Worm (Caenorhabditis elegans) whole organism, late embryonic: ENCODE results near the gene ins-7.

Experiments
- F13H6.1 ChIP-seq: sonication (generic microtip); optimal IDR thresholded peaks from 2 replicates; lab custom pipeline; 2016; ENCODE audit warnings: missing genetic modification characterization, missing compliant biosample characterization
- K09A11.1 ChIP-seq: sonication (generic microtip); optimal IDR thresholded peaks from 2 replicates; lab custom pipeline; 2017; ENCODE audit warnings: antibody characterized with exemption, mild to moderate bottlenecking, missing genetic modification characterization, missing compliant biosample characterization; ENCODE audit not compliant: insufficient read depth
- Y22D7AL.16 ChIP-seq: sonication (generic microtip); optimal IDR thresholded peaks from 2 replicates; lab custom pipeline; 2016; ENCODE audit warnings: missing genetic modification characterization, missing compliant biosample characterization
- ceh-14 ChIP-seq: sonication (generic microtip); optimal IDR thresholded peaks from 2 replicates; lab custom pipeline; 2016; ENCODE audit warnings: missing genotype, missing genetic modification characterization, missing compliant biosample characterization
- ceh-18 ChIP-seq: sonication (generic microtip); optimal IDR thresholded peaks from 2 replicates; lab custom pipeline; 2016; ENCODE audit warnings: missing genetic modification characterization, missing compliant biosample characterization
- ceh-19 ChIP-seq: fragments of 200-800 bp; sonication (Bioruptor generic); optimal IDR thresholded peaks from 2 replicates; lab custom pipeline; 2018; ENCODE audit warnings: mild to moderate bottlenecking, missing genetic modification characterization, missing compliant biosample characterization
- ceh-2 ChIP-seq: sonication (generic microtip); optimal IDR thresholded peaks from 2 replicates; lab custom pipeline; 2016; ENCODE audit warnings: missing genotype, missing genetic modification characterization, missing compliant biosample characterization
- ceh-31 ChIP-seq: sonication (generic microtip); optimal IDR thresholded peaks from 2 replicates; lab custom pipeline; 2016; ENCODE audit warnings: missing genetic modification characterization, missing compliant biosample characterization
- ceh-34 ChIP-seq: sonication (generic microtip); optimal IDR thresholded peaks from 2 replicates; lab custom pipeline; 2016; ENCODE audit warnings: mild to moderate bottlenecking, missing genetic modification characterization, missing compliant biosample characterization
- ceh-48 ChIP-seq: sonication (generic microtip); optimal IDR thresholded peaks from 2 replicates; lab custom pipeline; 2016; ENCODE audit warnings: missing genetic modification characterization, inconsistent platforms, missing compliant biosample characterization
- ceh-6 ChIP-seq: fragments of 200-800 bp; sonication (Bioruptor generic); optimal IDR thresholded peaks from 2 replicates; lab custom pipeline; 2018; ENCODE audit warnings: mild to moderate bottlenecking, missing genetic modification characterization, missing compliant biosample characterization
- ceh-9 ChIP-seq: sonication (generic microtip); optimal IDR thresholded peaks from 2 replicates; lab custom pipeline; 2016; ENCODE audit warnings: mild to moderate bottlenecking, missing genetic modification characterization, inconsistent platforms, missing compliant biosample characterization
- dve-1 ChIP-seq: sonication (generic microtip); optimal IDR thresholded peaks from 2 replicates; lab custom pipeline; 2017; ENCODE audit warnings: antibody characterized with exemption, mild to moderate bottlenecking, missing genetic modification characterization, missing compliant biosample characterization
- elt-2 ChIP-seq: sonication (generic microtip); optimal IDR thresholded peaks from 2 replicates; lab custom pipeline; 2016; ENCODE audit warnings: missing genetic modification reagents, missing genetic modification characterization, missing compliant biosample characterization
- ets-4 ChIP-seq: sonication (generic microtip); optimal IDR thresholded peaks from 2 replicates; lab custom pipeline; 2016; ENCODE audit warnings: missing genetic modification characterization, missing compliant biosample characterization
- fkh-6 ChIP-seq: sonication (generic microtip); optimal IDR thresholded peaks from 2 replicates; lab custom pipeline; 2016; ENCODE audit warnings: missing genetic modification characterization, missing compliant biosample characterization
- hlh-8 ChIP-seq: sonication (generic microtip); optimal IDR thresholded peaks from 2 replicates; lab custom pipeline; 2016; ENCODE audit warnings: missing genotype, missing genetic modification characterization, missing compliant biosample characterization
- lin-11 ChIP-seq: fragments of 200-800 bp; sonication (Bioruptor generic); optimal IDR thresholded peaks from 2 replicates; lab custom pipeline; 2018; ENCODE audit warnings: mild to moderate bottlenecking, missing genetic modification characterization, missing compliant biosample characterization
- madf-2 ChIP-seq: sonication (generic microtip); optimal IDR thresholded peaks from 2 replicates; lab custom pipeline; 2017; ENCODE audit warnings: missing genetic modification characterization, missing compliant biosample characterization
- nfya-1 ChIP-seq: sonication (generic microtip); optimal IDR thresholded peaks from 2 replicates; lab custom pipeline; 2017; ENCODE audit warnings: missing genetic modification characterization, mild to moderate bottlenecking, missing compliant biosample characterization, antibody characterized with exemption, moderate library complexity
- npax-4 ChIP-seq: sonication (generic microtip); optimal IDR thresholded peaks from 2 replicates; lab custom pipeline; 2016; ENCODE audit warnings: missing genetic modification characterization, missing compliant biosample characterization
- odd-2 ChIP-seq: sonication (generic microtip); optimal IDR thresholded peaks from 2 replicates; lab custom pipeline; 2017; ENCODE audit warnings: antibody characterized with exemption, mild to moderate bottlenecking, missing genetic modification characterization, missing compliant biosample characterization
- pag-3 ChIP-seq: sonication (generic microtip); optimal IDR thresholded peaks from 2 replicates; lab custom pipeline; 2016; ENCODE audit warnings: missing compliant biosample characterization, missing genetic modification characterization, borderline replicate concordance
- pat-9 ChIP-seq: fragments of 200-800 bp; sonication (Bioruptor generic); optimal IDR thresholded peaks from 2 replicates; lab custom pipeline; 2018; ENCODE audit warnings: mild to moderate bottlenecking, missing genetic modification characterization, moderate library complexity, missing compliant biosample characterization
- pqm-1 ChIP-seq: sonication (generic microtip); optimal IDR thresholded peaks from 2 replicates; lab custom pipeline; 2016; ENCODE audit warnings: missing genetic modification characterization, missing compliant biosample characterization
- ref-2 ChIP-seq: sonication (generic microtip); optimal IDR thresholded peaks from 2 replicates; lab custom pipeline; 2016; ENCODE audit warnings: missing genetic modification characterization, missing compliant biosample characterization
- rnt-1 ChIP-seq: sonication (generic microtip); optimal IDR thresholded peaks from 2 replicates; lab custom pipeline; 2016; ENCODE audit warnings: missing genetic modification characterization, missing compliant biosample characterization
- sox-2 ChIP-seq: fragments of 200-800 bp; sonication (Bioruptor generic); IDR thresholded peaks from 2 replicates; pipeline ENCODE4 v1.3.6; 2022; ENCODE audit warnings: missing genetic modification reagents, missing genetic modification characterization, missing compliant biosample characterization
- sox-4 ChIP-seq: sonication (generic microtip); optimal IDR thresholded peaks from 2 replicates; lab custom pipeline; 2017; ENCODE audit warnings: mild to moderate bottlenecking, missing genetic modification characterization, inconsistent platforms, missing compliant biosample characterization
- syd-9 ChIP-seq: sonication (generic microtip); optimal IDR thresholded peaks from 2 replicates; lab custom pipeline; 2016; ENCODE audit warnings: mild to moderate bottlenecking, missing genetic modification characterization, moderate library complexity, missing compliant biosample characterization
- tbx-2 ChIP-seq: sonication (generic microtip); optimal IDR thresholded peaks from 2 replicates; lab custom pipeline; 2016; ENCODE audit warnings: missing genetic modification characterization, missing compliant biosample characterization
- unc-55 ChIP-seq: sonication (generic microtip); optimal IDR thresholded peaks from 2 replicates; lab custom pipeline; 2017; ENCODE audit warnings: missing biosample characterization, missing genetic modification reagents, missing genetic modification characterization

ins-7 gene

DNA sequence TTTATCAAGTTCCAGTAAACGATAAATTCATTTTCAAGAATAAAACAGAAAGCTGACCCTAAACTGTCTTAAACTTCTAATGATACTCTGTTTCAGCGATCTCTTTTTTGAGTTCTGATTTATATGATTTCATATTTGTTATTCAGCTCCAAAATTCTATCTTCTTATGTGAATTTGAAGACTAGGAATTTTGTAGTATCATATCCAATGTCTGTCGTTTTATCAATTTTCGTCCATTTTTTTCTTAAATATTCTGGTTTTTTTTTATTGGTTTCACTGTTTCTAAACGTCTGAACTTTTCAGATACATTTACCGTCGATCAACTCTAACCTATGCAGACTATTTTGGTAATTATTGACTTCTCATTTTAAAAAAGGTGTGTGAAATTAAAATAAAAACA is 42.3 kb upstream of the ins-7 start, which contains the start of the genes nhr-138 and C28D4.18:
nhr-138 (plus strand) TSS at position 304 of the 400 bp plus-strand sequence.
C28D4.18 (plus strand) TSS at position 333 of the 400 bp plus-strand sequence.
- no peak for TF ChIP-seq ceh-19 (GFP tag; lab: Kevin White, UChicago)
- no peak for TF ChIP-seq sox-4 (tag; lab: Kevin White, UChicago)
- TF ChIP-seq sox-2 (GFP tag; lab: Robert Waterston, UW): no peak
- no peak for TF ChIP-seq madf-2 (tag; lab: Kevin White, UChicago)
- no peak for TF ChIP-seq ceh-2 (tag; lab: Kevin White, UChicago)
- no peak for TF ChIP-seq lin-11
- no peak for TF ChIP-seq rnt-1 (tag; lab: Kevin White, UChicago)
- TF ChIP-seq npax-4 (tag; lab: Kevin White, UChicago): no peak
- TF ChIP-seq F13H6.1 (tag; lab: Kevin White, UChicago): no peak
- TF ChIP-seq ets-4 (tag; lab: Kevin White, UChicago): no peak

DNA sequence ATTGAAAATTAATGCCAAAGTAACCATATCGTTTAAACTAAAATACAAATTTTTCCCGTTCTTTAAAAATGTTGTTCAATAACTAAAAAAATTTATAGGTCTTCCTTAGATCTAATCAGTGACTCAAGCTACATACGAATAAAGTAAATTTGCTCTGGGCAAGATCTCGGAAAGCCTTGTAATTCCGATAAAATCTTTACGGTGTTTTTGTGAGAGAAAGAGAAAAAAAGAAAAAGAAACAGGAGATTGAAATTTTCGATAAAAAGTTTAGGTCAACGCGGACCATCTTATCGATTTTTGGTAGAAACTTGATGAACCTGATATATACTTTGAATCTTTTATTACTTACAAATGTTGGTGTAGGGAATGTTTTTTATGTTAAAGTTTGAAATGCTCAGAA is 40.5 kb upstream of the ins-7 start:
- TF ChIP-seq pqm-1 (tag; lab: Kevin White, UChicago) (no peak), pat-9 (tag; lab: Kevin White, UChicago) (no peak), Y22D7AL.16 (tag; lab: Kevin White, UChicago) (no peak)

DNA sequence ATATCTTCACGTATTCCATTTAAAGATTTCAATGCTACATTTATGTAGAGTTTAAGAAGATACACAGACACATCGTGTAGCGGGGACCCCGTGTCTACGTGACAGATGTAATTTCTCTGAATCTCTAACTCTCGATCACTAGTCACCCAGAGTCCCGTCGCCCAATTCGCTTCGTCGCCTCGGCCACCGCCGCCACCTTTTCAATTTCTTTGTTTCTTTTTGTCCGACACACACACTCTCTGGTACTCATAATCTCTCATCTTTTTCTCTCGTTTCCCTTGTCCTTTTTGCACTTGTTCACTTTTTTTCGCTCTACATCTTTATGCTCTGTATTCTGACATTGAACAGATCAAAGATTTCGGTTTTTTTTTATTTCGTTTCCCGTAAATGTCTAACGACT is 35.8 kb upstream of the ins-7 start:
- TF ChIP-seq F13H6.1 (tag; lab: Kevin White, UChicago) (peak; percentile 17), fkh-6 (tag; lab: Kevin White, UChicago) (no peak), pat-9 (tag; lab: Kevin White, UChicago) (peak; percentile 3), ceh-34 (peak; percentile 19), ceh-14 (tag; lab: Kevin White, UChicago) (peak; percentile 12), nfya-1 (tag; lab: Kevin White, UChicago) (peak; percentile 77), ceh-9 (tag; lab: Kevin White, UChicago) (no peak), syd-9 (tag; lab: Kevin White, UChicago) (peak; percentile 22), ceh-31 (tag; lab: Kevin White, UChicago) (peak; percentile 69), rnt-1 (tag; lab: Kevin White, UChicago) (peak; percentile 66), odd-2 (tag; lab: Kevin White, UChicago) (no peak), ceh-18 (tag; lab: Kevin White, UChicago) (peak; percentile 87), tbx-2 (tag; lab: Kevin White, UChicago) (peak; percentile 73), ceh-48 (tag; lab: Kevin White, UChicago) (no peak), unc-55 (GFP tag; lab: Kevin White, UChicago) (peak; percentile 64), hlh-8 (tag; lab: Kevin White, UChicago) (peak; percentile 49), ref-2 (no peak), dve-1 (tag; lab: Kevin White, UChicago) (peak; percentile 69)

DNA sequence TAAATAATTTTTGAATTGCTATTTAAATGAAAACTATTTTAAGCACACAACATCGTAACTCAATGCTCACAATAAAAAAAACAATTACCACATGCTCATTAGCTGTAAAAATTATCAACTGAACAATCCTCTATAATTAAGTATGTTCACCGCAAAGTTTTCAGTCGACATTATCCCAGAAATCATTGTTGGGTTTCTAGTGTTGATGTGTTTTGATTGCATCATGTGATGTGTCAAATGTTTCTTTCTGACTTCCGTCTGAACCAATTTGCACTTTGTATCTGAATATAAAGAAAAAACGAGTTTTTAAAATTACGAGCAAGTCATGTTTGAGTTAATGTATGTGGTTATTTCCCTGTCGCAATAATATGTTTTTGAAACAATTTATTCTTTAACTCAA is 35.2 kb upstream of the ins-7 start:
- no peak for TF ChIP-seq unc-55 (GFP tag; lab: Kevin White, UChicago)
- TF ChIP-seq ceh-9 (tag; lab: Kevin White, UChicago): no peak
- TF ChIP-seq pag-3 (tag; lab: Kevin White, UChicago): no peak
- no peak for TF ChIP-seq F13H6.1 (tag; lab: Kevin White, UChicago)
- TF ChIP-seq ceh-6 (GFP tag; lab: Kevin White, UChicago): no peak

DNA sequence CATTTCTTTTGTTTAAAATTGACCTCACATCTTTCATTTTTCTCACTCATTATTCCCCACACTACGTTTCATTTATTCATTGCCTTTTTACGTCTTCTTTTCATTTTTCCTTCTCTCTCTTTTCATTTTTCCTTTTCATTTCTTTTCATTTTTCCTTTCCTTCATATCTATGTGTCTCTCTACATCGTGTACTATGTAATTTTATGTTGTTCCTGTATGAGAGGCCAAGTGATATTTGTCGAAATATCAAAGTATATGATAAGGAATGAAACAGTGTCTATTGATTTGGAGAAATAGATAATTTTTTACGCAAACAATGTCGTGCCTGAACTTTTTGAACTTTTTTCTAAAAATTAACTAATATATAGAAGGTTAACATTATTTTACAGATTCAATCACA is 33.8 kb upstream of the ins-7 start:
- TF ChIP-seq elt-2 (tag; lab: Kevin White, UChicago) (peak; percentile 33), K09A11.1 (tag; lab: Kevin White, UChicago) (no peak)
- TF ChIP-seq, all 69 proteins: peak for 1
